Fruit fly (Drosophila melanogaster): ENCODE data around the gene betaggt-I.

The betaggt-I gene

DNA sequence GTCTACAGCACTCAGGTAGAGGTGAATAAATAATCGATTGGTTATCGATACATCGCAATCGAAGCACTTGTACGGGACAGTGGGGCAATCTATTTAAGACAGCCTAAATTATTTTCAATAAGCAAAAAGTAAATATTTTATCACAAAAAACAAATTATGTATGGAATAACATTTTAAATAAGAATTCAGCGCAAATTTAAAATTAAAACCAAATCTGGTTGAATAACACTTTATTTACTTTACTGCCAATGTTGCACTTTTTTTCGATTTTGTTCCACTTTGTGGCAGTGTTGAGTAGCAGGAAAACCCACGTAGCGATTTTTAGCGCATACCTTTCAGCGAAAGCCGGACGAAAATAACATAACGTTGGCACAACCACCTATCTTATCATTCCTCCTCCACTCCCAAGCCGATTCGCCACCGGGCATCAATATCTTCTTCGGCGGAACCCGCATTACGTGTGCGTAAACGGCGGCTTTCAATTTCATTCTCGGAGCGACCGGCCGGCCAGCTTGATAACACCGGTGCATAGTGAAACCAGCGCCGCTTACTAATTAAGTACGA is 31.7 kb downstream of the betaggt-I start, which contains the start of the genes Gmd and CG3792 (continued):
- TF ChIP-seq CG3995 (GFP tag; optimal IDR thresholded peaks at IDR 0.05) = peak; percentile 85
- TF ChIP-seq zfh2 (GFP tag; optimal IDR thresholded peaks at IDR 0.05) = peak; percentile 89
- TF ChIP-seq CG17829 (tag; optimal IDR thresholded peaks at IDR 0.05) = peak; percentile 95
- TF ChIP-seq lmd (GFP tag; IDR thresholded peaks at IDR 0.05) = peak; percentile 97
- no peak for TF ChIP-seq cad (GFP tag; optimal IDR thresholded peaks at IDR 0.05)
- no peak for TF ChIP-seq Sox100B (GFP tag; optimal IDR thresholded peaks at IDR 0.05)
- peak; percentile 72 for TF ChIP-seq CG3163 (GFP tag; optimal IDR thresholded peaks at IDR 0.05)
- peak; percentile 83 for TF ChIP-seq Adf1 (GFP tag; IDR thresholded peaks at IDR 0.05)
- peak; percentile 35; the same call in 1 of the 3 replicates for TF ChIP-seq z (GFP tag; IDR thresholded peaks at IDR 0.05)
- peak; percentile 97 for TF ChIP-seq lab (GFP tag; optimal IDR thresholded peaks at IDR 0.05)
- peak; percentile 89 for TF ChIP-seq en (GFP tag; optimal IDR thresholded peaks at IDR 0.05)
- peak; percentile 87 for TF ChIP-seq Gsc (GFP tag; IDR thresholded peaks at IDR 0.05)
- TF ChIP-seq CG15269 (tag; optimal IDR thresholded peaks at IDR 0.05) = no peak
- TF ChIP-seq Gug (GFP tag; IDR thresholded peaks at IDR 0.05) = peak; percentile 94
- TF ChIP-seq bab2 (GFP tag; optimal IDR thresholded peaks at IDR 0.05) = peak; percentile 91
- TF ChIP-seq chif (GFP tag; optimal IDR thresholded peaks at IDR 0.05) = peak; percentile 85 to 96
- TF ChIP-seq CG12659 (GFP tag; optimal IDR thresholded peaks at IDR 0.05) = peak; percentile 97
- peak; percentile 92 for TF ChIP-seq nerfin-2 (GFP tag; IDR thresholded peaks at IDR 0.05; ENCODE audit: partially characterized antibody)
- TF ChIP-seq CTCF (GFP tag; optimal IDR thresholded peaks at IDR 0.05) = peak; percentile 51
- peak; percentile 94 for TF ChIP-seq fd3F (GFP tag; optimal IDR thresholded peaks at IDR 0.05)
- TF ChIP-seq CG9797 (GFP tag; optimal IDR thresholded peaks at IDR 0.05) = peak; percentile 45
- TF ChIP-seq CG10565 (GFP tag; optimal IDR thresholded peaks at IDR 0.05) = peak; percentile 86
- TF ChIP-seq CG11504 (tag; optimal IDR thresholded peaks at IDR 0.05) = peak; percentile 94
- peak; percentile 90 for TF ChIP-seq CG30431 (GFP tag; optimal IDR thresholded peaks at IDR 0.05)
- TF ChIP-seq CG17186 (GFP tag; optimal IDR thresholded peaks at IDR 0.05) = peak; percentile 63
- TF ChIP-seq eyg (GFP tag; optimal IDR thresholded peaks at IDR 0.05) = peak; percentile 67
- peak; percentile 87 for TF ChIP-seq Mes4 (GFP tag; optimal IDR thresholded peaks at IDR 0.05)
- TF ChIP-seq CG17361 (GFP tag; IDR thresholded peaks at IDR 0.05) = peak; percentile 98
- TF ChIP-seq zen2 (GFP tag; IDR thresholded peaks at IDR 0.05; ENCODE audit: partially characterized antibody) = peak; percentile 72; the same call in 2 of the 3 replicates
- TF ChIP-seq nmo (GFP tag; optimal IDR thresholded peaks at IDR 0.05) = peak; percentile 97
- peak; percentile 97 for TF ChIP-seq CG14710 (tag; optimal IDR thresholded peaks at IDR 0.05)
- peak; percentile 95 for TF ChIP-seq CG4730 (GFP tag; IDR thresholded peaks at IDR 0.05)
- TF ChIP-seq stwl (tag; optimal IDR thresholded peaks at IDR 0.05) = peak; percentile 96
- peak; percentile 91 for TF ChIP-seq odd (GFP tag; optimal IDR thresholded peaks at IDR 0.05)
- TF ChIP-seq Pdp1 (GFP tag; optimal IDR thresholded peaks at IDR 0.05) = peak; percentile 93 to 94
- TF ChIP-seq jumu (GFP tag; optimal IDR thresholded peaks at IDR 0.05) = peak; percentile 95
- peak; percentile 14 to 44 for TF ChIP-seq tll (GFP tag; optimal IDR thresholded peaks at IDR 0.05)
- peak; percentile 95 for TF ChIP-seq H15 (GFP tag; IDR thresholded peaks at IDR 0.05)
- TF ChIP-seq TFAM (GFP tag; optimal IDR thresholded peaks at IDR 0.05) = peak; percentile 69
- peak; percentile 72 for TF ChIP-seq exex (tag; optimal IDR thresholded peaks at IDR 0.05)
- peak; percentile 91 for TF ChIP-seq sqz (GFP tag; optimal IDR thresholded peaks at IDR 0.05)
- TF ChIP-seq CG4424 (GFP tag; optimal IDR thresholded peaks at IDR 0.05) = peak; percentile 97
- TF ChIP-seq nau (GFP tag; optimal IDR thresholded peaks at IDR 0.05) = peak; percentile 90
- TF ChIP-seq HmgD (GFP tag; optimal IDR thresholded peaks at IDR 0.05) = peak; percentile 87
- peak; percentile 92 for TF ChIP-seq CG10979 (tag; optimal IDR thresholded peaks at IDR 0.05)
- peak; percentile 92 for TF ChIP-seq ttk (GFP tag; IDR thresholded peaks at IDR 0.05)
- TF ChIP-seq Kr (GFP tag; optimal IDR thresholded peaks at IDR 0.05) = no peak
- peak; percentile 94 for TF ChIP-seq CG11093 (GFP tag; IDR thresholded peaks at IDR 0.05)
- peak; percentile 81 for TF ChIP-seq emc (GFP tag; optimal IDR thresholded peaks at IDR 0.05)
- peak; percentile 96 for TF ChIP-seq CG13775 (GFP tag; optimal IDR thresholded peaks at IDR 0.05)

Data from whole organism, embryonic.